Fruit fly (Drosophila melanogaster) whole organism, embryonic: Measurements from ENCODE around the gene CG31139.

ENCODE experiments used
- CG17912 ChIP-seq: fragments of 200-800 bp; sonication (Bioruptor generic); optimal IDR thresholded peaks from 2 replicates; lab custom pipeline; 2018; ENCODE audit warnings: missing biosample characterization, mild to moderate bottlenecking, missing genetic modification characterization
- CG18262 ChIP-seq: fragments of 200-800 bp; optimal IDR thresholded peaks from 3 replicates; lab custom pipeline; 2019; ENCODE audit warnings: missing biosample characterization, mild to moderate bottlenecking, missing genetic modification characterization, moderate library complexity
- CG31224 ChIP-seq: fragments of 200-800 bp; sonication (Bioruptor generic); IDR thresholded peaks from 2 replicates; pipeline ENCODE4 v1.3.6; 2022; ENCODE audit warnings: missing biosample characterization, missing genetic modification characterization
- CG32532 ChIP-seq: fragments of 200-800 bp; sonication (Bioruptor generic); IDR thresholded peaks from 2 replicates; pipeline ENCODE4 v1.3.6; 2022; ENCODE audit warnings: missing biosample characterization, missing genetic modification characterization
- Dbx ChIP-seq: fragments of 200-800 bp; sonication (Bioruptor generic); IDR thresholded peaks from 3 replicates; pipeline ENCODE4 v1.3.6; 2022; ENCODE audit warnings: missing biosample characterization, missing genetic modification characterization
- Dek ChIP-seq: fragments of 200-800 bp; sonication (Bioruptor generic); optimal IDR thresholded peaks from 3 replicates; lab custom pipeline; 2019; ENCODE audit warnings: missing biosample characterization, mild to moderate bottlenecking, missing genetic modification characterization, moderate library complexity
- Rx ChIP-seq: fragments of 200-800 bp; sonication (Bioruptor generic); IDR thresholded peaks from 2 replicates; pipeline ENCODE4 v1.3.6; 2022; ENCODE audit warnings: missing biosample characterization, missing genetic modification characterization
- lola ChIP-seq, 3 experiments: fragments of >200 bp in 2 of 3; fragments of 200-800 bp in 1 of 3; sonication (Bioruptor generic) in 1 of 3; optimal IDR thresholded peaks; 2 replicates each; lab custom pipeline; 2017 to 2019; ENCODE audit warnings: missing biosample characterization in 3 of 3, missing genetic modification characterization in 3 of 3, mild to moderate bottlenecking in 1 of 3, moderate library complexity in 1 of 3

- no peak for TF ChIP-seq Dek (tag; lab: Kevin White, UChicago)
- no peak for TF ChIP-seq CG17912 (GFP tag; lab: Kevin White, UChicago)
- no peak for TF ChIP-seq CG31224
- TF ChIP-seq Dbx (GFP tag; lab: Robert Waterston, UW), result no peak
- no peak for TF ChIP-seq lola (GFP tag; optimal IDR thresholded peaks at IDR 0.05; lab: Kevin White, UChicago)
- no peak for TF ChIP-seq CG18262 (tag; lab: Kevin White, UChicago)
- no peak for TF ChIP-seq Rx (GFP tag; lab: Robert Waterston, UW)
- TF ChIP-seq CG32532 (GFP tag; lab: Robert Waterston, UW), result no peak
Observed at dm6 chr3R:22717863-22718262, 31.0 kb downstream of the CG31139 start.
